Worm (Caenorhabditis elegans) whole organism, midembryonic: Measurements from ENCODE around the gene nra-1.

Experiments used
- T22C8.4 ChIP-seq: fragments of 200-800 bp; sonication (Bioruptor generic); IDR thresholded peaks from 2 replicates; pipeline ENCODE4 v1.3.6; 2022; ENCODE audit warnings: missing genetic modification characterization, missing compliant biosample characterization
- flt-1 ChIP-seq: fragments of 200-800 bp; sonication (Bioruptor generic); IDR thresholded peaks from 2 replicates; pipeline ENCODE4 v1.3.6; 2022; ENCODE audit warnings: missing genetic modification characterization, missing compliant biosample characterization
- med-1 ChIP-seq: sonication (generic microtip); optimal IDR thresholded peaks from 2 replicates; lab custom pipeline; 2017; ENCODE audit warnings: missing genetic modification characterization, mild to moderate bottlenecking, missing compliant biosample characterization, antibody characterized with exemption, missing genetic modification reagents; ENCODE audit not compliant: insufficient read depth
- tab-1 ChIP-seq: fragments of 200-800 bp; sonication (Bioruptor generic); IDR thresholded peaks from 2 replicates; pipeline ENCODE4 v1.3.6; 2022; ENCODE audit warnings: missing genetic modification characterization, missing compliant biosample characterization

DNA sequence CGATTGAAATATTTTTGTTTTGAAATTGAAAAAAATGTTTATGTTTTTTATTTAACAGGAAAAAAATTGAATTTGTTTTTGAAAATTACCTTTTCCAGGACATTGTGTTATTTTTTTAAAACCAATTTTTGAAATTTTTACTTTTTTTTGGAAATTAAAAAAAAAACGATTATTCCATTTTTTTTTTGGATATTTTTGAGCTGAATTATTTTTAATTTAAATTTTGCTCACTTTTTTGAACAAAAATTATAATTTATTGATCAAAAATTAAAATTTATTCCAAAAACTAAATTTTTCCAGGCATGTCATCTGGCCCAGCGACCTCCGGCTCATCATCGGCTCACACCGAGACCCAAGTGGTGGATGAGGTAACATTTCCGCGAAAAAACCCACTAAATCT, 29.0 kb downstream of the nra-1 start, which contains the start of gene gtf-2E1:
- no peak for TF ChIP-seq flt-1 (GFP tag; lab: Robert Waterston, UW)
- TF ChIP-seq tab-1 (GFP tag; lab: Robert Waterston, UW) = no peak
- TF ChIP-seq T22C8.4 = no peak
- no peak for TF ChIP-seq med-1
